Fruit fly (Drosophila melanogaster) whole organism, embryonic: Measurements from ENCODE around the gene mEFTs.

Experiments used
- Adf1 ChIP-seq: fragments of 200-800 bp; sonication (Bioruptor generic); IDR thresholded peaks from 2 replicates; pipeline ENCODE4 v1.3.6; 2022; ENCODE audit warnings: missing biosample characterization, missing genetic modification characterization
- Antp ChIP-seq: fragments of 200-800 bp; sonication (Bioruptor generic); optimal IDR thresholded peaks from 3 replicates; lab custom pipeline; 2016; ENCODE audit warnings: missing biosample characterization, missing genetic modification characterization
- CG11504 ChIP-seq: fragments of 200-800 bp; sonication (Bioruptor generic); optimal IDR thresholded peaks from 3 replicates; lab custom pipeline; 2019; ENCODE audit warnings: missing biosample characterization, mild to moderate bottlenecking, missing genetic modification characterization, moderate library complexity
- CG14710 ChIP-seq: fragments of 200-800 bp; sonication (Bioruptor generic); optimal IDR thresholded peaks from 3 replicates; lab custom pipeline; 2019; ENCODE audit warnings: missing biosample characterization, mild to moderate bottlenecking, missing genetic modification characterization, moderate library complexity
- CG14860 ChIP-seq: fragments of 200-800 bp; sonication (Bioruptor generic); IDR thresholded peaks from 3 replicates; pipeline ENCODE4 v1.3.6; 2022; ENCODE audit warnings: missing biosample characterization, missing genetic modification characterization; ENCODE audit not compliant: partially characterized antibody
- CG15479 ChIP-seq: fragments of 200-800 bp; sonication (Bioruptor generic); optimal IDR thresholded peaks from 3 replicates; lab custom pipeline; 2019; ENCODE audit warnings: missing biosample characterization, mild to moderate bottlenecking, missing genetic modification characterization, moderate library complexity
- CG15601 ChIP-seq: fragments of 200-800 bp; sonication (Bioruptor generic); optimal IDR thresholded peaks from 3 replicates; lab custom pipeline; 2019; ENCODE audit warnings: missing biosample characterization, mild to moderate bottlenecking, missing genetic modification characterization, moderate library complexity
- CG17328 ChIP-seq: fragments of 200-800 bp; sonication (Bioruptor generic); IDR thresholded peaks from 2 replicates; pipeline ENCODE4 v1.3.6; 2022; ENCODE audit warnings: missing biosample characterization, missing genetic modification characterization
- CG2116 ChIP-seq: fragments of 200-800 bp; sonication (Bioruptor generic); optimal IDR thresholded peaks from 3 replicates; lab custom pipeline; 2018; ENCODE audit warnings: missing biosample characterization, mild to moderate bottlenecking, missing genetic modification characterization
- CG34422 ChIP-seq: fragments of 200-800 bp; sonication (Bioruptor generic); IDR thresholded peaks from 3 replicates; pipeline ENCODE4 v1.3.6; 2022; ENCODE audit warnings: missing biosample characterization, missing genetic modification characterization
- CG4617 ChIP-seq: fragments of 200-800 bp; sonication (Bioruptor generic); optimal IDR thresholded peaks from 3 replicates; lab custom pipeline; 2016; ENCODE audit warnings: missing biosample characterization, missing genetic modification characterization, borderline replicate concordance
- CG6791 ChIP-seq: fragments of 200-800 bp; sonication (Bioruptor generic); IDR thresholded peaks from 3 replicates; pipeline ENCODE4 v1.3.6; 2022; ENCODE audit warnings: missing biosample characterization, missing genetic modification characterization; ENCODE audit not compliant: partially characterized antibody
- CG7963 ChIP-seq: fragments of 200-800 bp; sonication (Bioruptor generic); IDR thresholded peaks from 3 replicates; pipeline ENCODE4 v1.3.6; 2022; ENCODE audit warnings: missing biosample characterization, missing genetic modification characterization; ENCODE audit not compliant: partially characterized antibody
- CG8388 ChIP-seq: fragments of 200-800 bp; sonication (Bioruptor generic); optimal IDR thresholded peaks from 2 replicates; lab custom pipeline; 2019; ENCODE audit warnings: missing biosample characterization, mild to moderate bottlenecking, missing genetic modification characterization, moderate library complexity
- CG9932 ChIP-seq: fragments of 200-800 bp; sonication (Bioruptor generic); IDR thresholded peaks from 2 replicates; pipeline ENCODE4 v1.3.6; 2022; ENCODE audit warnings: missing biosample characterization, missing genetic modification characterization
- CTCF ChIP-seq: fragments of 200-800 bp; sonication (Bioruptor generic); optimal IDR thresholded peaks from 2 replicates; lab custom pipeline; 2017; ENCODE audit warnings: missing biosample characterization, mild to moderate bottlenecking, missing genetic modification characterization, moderate library complexity
- Dll ChIP-seq: fragments of 200-800 bp; sonication (Bioruptor generic); IDR thresholded peaks from 4 replicates; pipeline ENCODE4 v1.3.6; 2022; ENCODE audit warnings: missing biosample characterization, missing genetic modification characterization; ENCODE audit not compliant: partially characterized antibody
- Doc3 ChIP-seq: fragments of 200-800 bp; sonication (Bioruptor generic); IDR thresholded peaks from 3 replicates; pipeline ENCODE4 v1.3.6; 2022; ENCODE audit warnings: missing biosample characterization, missing genetic modification characterization; ENCODE audit not compliant: partially characterized antibody
- E2f2 ChIP-seq: fragments of 200-800 bp; sonication (Bioruptor generic); IDR thresholded peaks from 2 replicates; pipeline ENCODE4 v1.3.6; 2022; ENCODE audit warnings: missing biosample characterization, missing genetic modification characterization
- Ets65A ChIP-seq: fragments of 200-800 bp; sonication (Bioruptor generic); peaks from one replicate; lab custom pipeline; 2016; ENCODE audit warnings: missing biosample characterization, missing genetic modification characterization
- HLH4C ChIP-seq: fragments of 200-800 bp; sonication (Bioruptor generic); IDR thresholded peaks from 3 replicates; pipeline ENCODE4 v1.3.6; 2022; ENCODE audit warnings: missing biosample characterization, missing genetic modification characterization; ENCODE audit not compliant: partially characterized antibody
- MBD-R2 ChIP-seq: fragments of 200-800 bp; sonication (Bioruptor generic); IDR thresholded peaks from 2 replicates; pipeline ENCODE4 v1.3.6; 2022; ENCODE audit warnings: missing biosample characterization, missing genetic modification characterization
- MESR4 ChIP-seq: fragments of 200-800 bp; sonication (Bioruptor generic); optimal IDR thresholded peaks from 2 replicates; lab custom pipeline; 2018; ENCODE audit warnings: missing biosample characterization, mild to moderate bottlenecking, missing genetic modification characterization, moderate library complexity
- Max ChIP-seq: fragments of 200-800 bp; sonication (Bioruptor generic); optimal IDR thresholded peaks from 2 replicates; lab custom pipeline; 2016; ENCODE audit warnings: missing biosample characterization, mild to moderate bottlenecking, missing genetic modification characterization
- Myb ChIP-seq: fragments of 200-800 bp; sonication (Bioruptor generic); optimal IDR thresholded peaks from 2 replicates; lab custom pipeline; 2016; ENCODE audit warnings: missing biosample characterization, missing genetic modification characterization
- Rfx ChIP-seq: fragments of 200-800 bp; sonication (Bioruptor generic); IDR thresholded peaks from 2 replicates; pipeline ENCODE4 v1.3.6; 2022; ENCODE audit warnings: missing biosample characterization, missing genetic modification characterization
- Sin3A ChIP-seq: fragments of >200 bp; optimal IDR thresholded peaks from 2 replicates; lab custom pipeline; 2018
- YL-1 ChIP-seq: fragments of 200-800 bp; sonication (Bioruptor generic); optimal IDR thresholded peaks from 3 replicates; lab custom pipeline; 2017; ENCODE audit warnings: missing biosample characterization, mild to moderate bottlenecking, missing genetic modification characterization
- bbx ChIP-seq: fragments of 200-800 bp; sonication (Bioruptor generic); IDR thresholded peaks from 2 replicates; pipeline ENCODE4 v1.3.6; 2022; ENCODE audit warnings: missing biosample characterization, missing genetic modification characterization; ENCODE audit not compliant: partially characterized antibody
- br ChIP-seq: fragments of >200 bp; optimal IDR thresholded peaks from 2 replicates; lab custom pipeline; 2017
- ci ChIP-seq: fragments of 200-800 bp; sonication (Bioruptor generic); IDR thresholded peaks from 3 replicates; pipeline ENCODE4 v1.3.6; 2022; ENCODE audit warnings: missing biosample characterization, missing genetic modification characterization
- dm ChIP-seq: fragments of 200-800 bp; sonication (Bioruptor generic); optimal IDR thresholded peaks from 3 replicates; lab custom pipeline; 2016; ENCODE audit warnings: missing biosample characterization, missing genetic modification characterization
- ewg ChIP-seq: fragments of 200-800 bp; sonication (Bioruptor generic); optimal IDR thresholded peaks from 3 replicates; lab custom pipeline; 2017; ENCODE audit warnings: mild to moderate bottlenecking, missing biosample characterization, missing genetic modification reagents, missing genetic modification characterization
- hbn ChIP-seq: fragments of 200-800 bp; sonication (Bioruptor generic); IDR thresholded peaks from 2 replicates; pipeline ENCODE4 v1.3.6; 2022; ENCODE audit warnings: missing biosample characterization, missing genetic modification characterization; ENCODE audit not compliant: partially characterized antibody
- insv ChIP-seq, 2 experiments: fragments of 200-800 bp; sonication (Bioruptor generic); optimal IDR thresholded peaks; 3 replicates each; lab custom pipeline; 2016 to 2018; ENCODE audit warnings: missing biosample characterization in 2 of 2, missing genetic modification characterization in 2 of 2
- knrl ChIP-seq: fragments of 200-800 bp; sonication (Bioruptor generic); IDR thresholded peaks from 3 replicates; pipeline ENCODE4 v1.3.6; 2022; ENCODE audit warnings: missing biosample characterization, missing genetic modification characterization; ENCODE audit not compliant: partially characterized antibody
- nerfin-1 ChIP-seq: fragments of 200-800 bp; sonication (Bioruptor generic); optimal IDR thresholded peaks from 3 replicates; lab custom pipeline; 2019; ENCODE audit warnings: missing biosample characterization, mild to moderate bottlenecking, missing genetic modification characterization, moderate library complexity
- nmo ChIP-seq: fragments of 200-800 bp; sonication (Bioruptor generic); optimal IDR thresholded peaks from 2 replicates; lab custom pipeline; 2018; ENCODE audit warnings: missing biosample characterization, mild to moderate bottlenecking, missing genetic modification characterization, moderate library complexity
- phol ChIP-seq: fragments of 200-800 bp; sonication (Bioruptor generic); optimal IDR thresholded peaks from 3 replicates; lab custom pipeline; 2018; ENCODE audit warnings: missing biosample characterization, mild to moderate bottlenecking, missing genetic modification characterization, moderate library complexity
- psq ChIP-seq: fragments of 200-800 bp; sonication (Bioruptor generic); optimal IDR thresholded peaks from 2 replicates; lab custom pipeline; 2017; ENCODE audit warnings: missing biosample characterization, missing genetic modification characterization
- pzg ChIP-seq: fragments of 200-800 bp; sonication (Bioruptor generic); optimal IDR thresholded peaks from 3 replicates; lab custom pipeline; 2018; ENCODE audit warnings: missing biosample characterization, mild to moderate bottlenecking, missing genetic modification characterization, moderate library complexity
- ranshi ChIP-seq: fragments of 200-800 bp; sonication (Bioruptor generic); IDR thresholded peaks from 2 replicates; pipeline ENCODE4 v1.3.6; 2022; ENCODE audit warnings: missing biosample characterization, missing genetic modification characterization
- scrt ChIP-seq: fragments of 200-800 bp; sonication (Bioruptor generic); optimal IDR thresholded peaks from 2 replicates; lab custom pipeline; 2018; ENCODE audit warnings: missing biosample characterization, mild to moderate bottlenecking, missing genetic modification characterization, moderate library complexity
- sens ChIP-seq: fragments of 200-800 bp; sonication (Bioruptor generic); peaks from one replicate; lab custom pipeline; 2016; ENCODE audit warnings: missing biosample characterization, missing genetic modification characterization
- slbo ChIP-seq: fragments of 200-800 bp; sonication (Bioruptor generic); IDR thresholded peaks from 2 replicates; pipeline ENCODE4 v1.3.6; 2022; ENCODE audit warnings: missing biosample characterization, missing genetic modification characterization
- sna ChIP-seq: fragments of 200-800 bp; sonication (Bioruptor generic); IDR thresholded peaks from 2 replicates; pipeline ENCODE4 v1.3.6; 2022; ENCODE audit warnings: missing biosample characterization, missing genetic modification characterization; ENCODE audit not compliant: partially characterized antibody
- stc ChIP-seq: fragments of 200-800 bp; sonication (Bioruptor generic); IDR thresholded peaks from 2 replicates; pipeline ENCODE4 v1.3.6; 2022; ENCODE audit warnings: missing biosample characterization, missing genetic modification characterization
- unc-4 ChIP-seq: fragments of 200-800 bp; sonication (Bioruptor generic); IDR thresholded peaks from 2 replicates; pipeline ENCODE4 v1.3.6; 2022; ENCODE audit warnings: missing biosample characterization, missing genetic modification characterization; ENCODE audit not compliant: partially characterized antibody
- vvl ChIP-seq: fragments of 200-800 bp; sonication (Bioruptor generic); IDR thresholded peaks from 2 replicates; pipeline ENCODE4 v1.3.6; 2022; ENCODE audit warnings: missing biosample characterization, missing genetic modification characterization
- zen ChIP-seq: fragments of 200-800 bp; sonication (Bioruptor generic); optimal IDR thresholded peaks from 3 replicates; lab custom pipeline; 2018; ENCODE audit warnings: missing biosample characterization, mild to moderate bottlenecking, missing genetic modification characterization, moderate library complexity

Gene mEFTs

DNA sequence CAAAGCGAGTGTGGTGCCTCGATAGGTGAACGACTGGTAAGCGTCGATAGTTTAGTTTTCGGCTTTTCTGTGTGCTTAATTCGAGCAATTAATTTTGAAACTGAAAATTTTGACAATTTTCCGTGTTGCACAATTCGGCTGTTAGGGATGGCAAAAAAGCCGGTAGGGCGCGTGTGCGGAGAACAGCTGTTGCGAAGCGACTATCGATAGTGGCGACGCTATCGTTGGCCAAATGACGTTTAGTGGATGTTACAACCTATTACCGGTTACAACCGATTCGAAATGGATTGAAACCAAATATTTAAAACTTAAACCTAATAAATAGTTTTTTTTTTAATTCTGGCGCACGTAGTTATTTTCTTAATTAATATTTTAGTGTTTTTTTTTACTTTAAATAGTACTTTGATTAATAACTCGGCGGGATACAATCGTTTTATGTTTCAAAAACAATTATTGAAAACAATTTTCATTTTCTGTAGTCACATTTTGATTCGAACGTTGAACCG lies at the start of gene mEFTs, which contains the start of gene Dhc36C (continued):
- no peak for TF ChIP-seq psq (GFP tag; lab: Kevin White, UChicago)
- peak; percentile 76; the same call in 1 of the 3 replicates for TF ChIP-seq CG34422 (GFP tag; lab: Robert Waterston, UW)
- TF ChIP-seq CG2116 (GFP tag; lab: Kevin White, UChicago) = peak; percentile 63
- TF ChIP-seq CG8388 (GFP tag; lab: Kevin White, UChicago) = no peak
- peak; percentile 70 for TF ChIP-seq dm (GFP tag; lab: Kevin White, UChicago)
- TF ChIP-seq CG6791 = peak; percentile 90
- TF ChIP-seq CG9932 = 0 out of 2 replicates have a peak, but pooled peaks have one; percentile 11
- TF ChIP-seq nmo (GFP tag; lab: Kevin White, UChicago) = peak; percentile 42
- TF ChIP-seq sna (GFP tag; lab: Robert Waterston, UW) = peak; percentile 75
- peak; percentile 35 for TF ChIP-seq Ets65A (GFP tag; lab: Kevin White, UChicago)
- TF ChIP-seq ranshi (GFP tag; lab: Robert Waterston, UW) = no peak
- TF ChIP-seq ewg (GFP tag; lab: Kevin White, UChicago) = peak; percentile 96
- peak; percentile 56 for TF ChIP-seq phol (tag; lab: Kevin White, UChicago)
- TF ChIP-seq CTCF (GFP tag; lab: Kevin White, UChicago) = peak; percentile 62
- TF ChIP-seq YL-1 (GFP tag; lab: Kevin White, UChicago) = peak; percentile 72
- no peak for TF ChIP-seq CG17328 (GFP tag; lab: Robert Waterston, UW)
- peak; percentile 66 for TF ChIP-seq MESR4 (GFP tag; lab: Kevin White, UChicago)
- no peak for TF ChIP-seq br (lab: Kevin White, UChicago)
- peak; percentile 91 for TF ChIP-seq bbx
- TF ChIP-seq vvl = peak; percentile 18; the same call in 1 of the 2 replicates
- peak; percentile 81 for TF ChIP-seq pzg (GFP tag; lab: Kevin White, UChicago)
- peak; percentile 85 for TF ChIP-seq unc-4 (GFP tag; lab: Robert Waterston, UW)
- TF ChIP-seq Sin3A (lab: Kevin White, UChicago) = peak; percentile 40
- TF ChIP-seq ci (GFP tag; lab: Robert Waterston, UW) = no peak; the same call in 2 of the 3 replicates
- TF ChIP-seq Adf1 = no peak
- TF ChIP-seq Doc3 (GFP tag; lab: Robert Waterston, UW) = peak; percentile 76
- TF ChIP-seq Dll (GFP tag; lab: Robert Waterston, UW) = peak; percentile 87
- peak; percentile 77 for TF ChIP-seq CG15479 (GFP tag; lab: Kevin White, UChicago)
- TF ChIP-seq knrl (GFP tag; lab: Robert Waterston, UW) = peak; percentile 87
- peak; percentile 91 for TF ChIP-seq MBD-R2
- peak; percentile 51 for TF ChIP-seq Rfx
- peak; percentile 8 for TF ChIP-seq CG15601
- peak; percentile 46 for TF ChIP-seq CG4617 (GFP tag; lab: Kevin White, UChicago)
- peak; percentile 66 for TF ChIP-seq Myb (GFP tag; lab: Kevin White, UChicago)
- peak; percentile 25 for TF ChIP-seq nerfin-1
- peak; percentile 28 for TF ChIP-seq CG11504 (tag; lab: Kevin White, UChicago)
- peak; percentile 86 for TF ChIP-seq E2f2 (GFP tag; lab: Robert Waterston, UW)
- TF ChIP-seq sens = peak; percentile 45
- peak; percentile 70 for TF ChIP-seq HLH4C (GFP tag; lab: Robert Waterston, UW)
- peak; percentile 39 for TF ChIP-seq slbo (GFP tag; lab: Robert Waterston, UW)
- TF ChIP-seq scrt (GFP tag; lab: Kevin White, UChicago) = peak; percentile 45
- 0 out of 2 replicates have a peak, but pooled peaks have one; percentile 13 for TF ChIP-seq stc (GFP tag; lab: Robert Waterston, UW)
- TF ChIP-seq CG7963 = peak; percentile 75
- TF ChIP-seq zen (tag; lab: Kevin White, UChicago) = peak; percentile 51
- peak; percentile 70 for TF ChIP-seq Max (GFP tag; lab: Kevin White, UChicago)
- no peak for TF ChIP-seq Antp
- peak; percentile 72 for TF ChIP-seq CG14860
- TF ChIP-seq CG14710 (tag; lab: Kevin White, UChicago) = peak; percentile 46
- no peak for TF ChIP-seq insv (GFP tag; optimal IDR thresholded peaks at IDR 0.05; lab: Kevin White, UChicago)
- TF ChIP-seq hbn (GFP tag; lab: Robert Waterston, UW) = peak; percentile 60
